Fruit fly (Drosophila melanogaster): ENCODE measurements around the gene natalisin.
A peak's percentile ranks its signal among the peaks of the same experiment; 100 is the strongest.

The natalisin gene

DNA sequence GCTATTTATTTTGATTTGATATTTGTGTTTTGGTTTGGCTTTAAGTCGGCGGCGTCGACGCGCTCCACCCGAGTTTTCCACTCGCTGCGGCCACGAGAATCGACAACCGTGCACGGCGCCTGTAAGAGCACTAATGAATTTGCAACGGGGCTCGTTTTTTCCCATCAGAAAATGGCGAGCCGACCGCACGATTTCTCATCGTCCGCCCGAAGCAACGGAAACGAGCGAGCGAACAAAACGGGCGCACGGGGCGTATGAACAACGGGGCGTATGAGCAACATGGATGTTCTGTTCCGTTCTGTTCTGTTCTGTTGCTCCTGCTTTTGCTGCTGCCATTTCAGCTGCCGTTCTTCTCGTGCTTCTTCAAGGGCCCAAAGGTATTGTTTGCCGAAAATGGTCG is 13.1 kb upstream of the natalisin start:
- TF ChIP-seq Sp1 (GFP tag; optimal IDR thresholded peaks at IDR 0.05) (no peak), GATAd (GFP tag; optimal IDR thresholded peaks at IDR 0.05) (no peak), Abd-B (GFP tag; optimal IDR thresholded peaks at IDR 0.05) (no peak), brk (GFP tag; optimal IDR thresholded peaks at IDR 0.05) (no peak), sage (GFP tag; optimal IDR thresholded peaks at IDR 0.05) (no peak), N (GFP tag; optimal IDR thresholded peaks at IDR 0.05) (no peak), rgr (GFP tag; optimal IDR thresholded peaks at IDR 0.05) (no peak), dsf (GFP tag; optimal IDR thresholded peaks at IDR 0.05; ENCODE audit: borderline replicate concordance) (no peak), Mio (GFP tag; optimal IDR thresholded peaks at IDR 0.05) (no peak), dl (GFP tag; optimal IDR thresholded peaks at IDR 0.05; ENCODE audit: insufficient read depth in 1 of 2, partially characterized antibody in 2 of 2) (no peak), ey (GFP tag; optimal IDR thresholded peaks at IDR 0.05) (no peak)

DNA sequence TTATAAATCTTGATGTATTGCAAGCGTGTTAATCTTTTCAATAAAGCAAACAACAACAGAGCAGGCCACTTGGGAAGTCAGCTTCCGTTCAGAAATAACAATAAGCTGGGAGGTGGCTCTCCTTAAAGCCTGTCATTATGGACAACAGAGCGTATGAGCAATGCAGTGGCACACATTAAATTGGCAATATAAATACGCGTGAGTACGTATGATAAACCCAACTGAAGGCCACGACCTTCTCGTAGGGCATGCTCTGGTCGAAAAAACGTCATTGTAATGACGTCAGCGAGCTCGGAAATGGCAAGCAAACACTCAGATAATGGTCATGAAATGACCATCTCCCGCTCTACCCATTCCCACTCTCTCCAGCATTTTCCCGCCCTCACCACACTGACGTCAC is 11.7 kb upstream of the natalisin start:
- no peak for TF ChIP-seq Rel (GFP tag; optimal IDR thresholded peaks at IDR 0.05)
- TF ChIP-seq Rel (tag; optimal IDR thresholded peaks at IDR 0.05) = no peak
- TF ChIP-seq woc (GFP tag; optimal IDR thresholded peaks at IDR 0.05) = no peak

DNA sequence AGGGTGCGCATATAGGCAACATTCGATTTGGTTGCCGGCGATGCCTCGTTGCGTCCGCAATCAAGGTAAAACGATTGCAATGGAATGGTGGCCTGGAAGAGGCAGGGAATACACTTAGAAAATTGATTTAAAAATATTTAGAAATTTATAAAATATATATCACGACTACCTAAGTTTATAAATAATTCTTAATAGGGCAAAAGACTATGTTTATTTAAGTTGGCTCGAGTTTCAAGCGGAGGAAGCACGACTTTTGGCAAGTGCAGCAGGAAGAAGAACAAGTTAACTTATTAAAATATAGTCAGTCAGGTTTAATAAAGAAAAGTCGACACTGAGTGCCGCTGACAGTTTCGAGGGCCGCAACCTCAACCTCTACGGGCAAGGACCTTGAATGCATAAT is 8.0 kb upstream of the natalisin start:
- TF ChIP-seq br (GFP tag; optimal IDR thresholded peaks at IDR 0.05) = no peak
- TF ChIP-seq CG9705 (GFP tag; optimal IDR thresholded peaks at IDR 0.05) = no peak
- no peak for TF ChIP-seq jim (GFP tag; optimal IDR thresholded peaks at IDR 0.05)
- no peak for TF ChIP-seq sv (GFP tag; optimal IDR thresholded peaks at IDR 0.05)
- TF ChIP-seq foxo (GFP tag; optimal IDR thresholded peaks at IDR 0.05) = peak in 1 of 2 experiments; percentile 1
- TF ChIP-seq Mio (GFP tag; optimal IDR thresholded peaks at IDR 0.05) = no peak
- no peak for TF ChIP-seq h (GFP tag; optimal IDR thresholded peaks at IDR 0.05)
- TF ChIP-seq rgr (GFP tag; optimal IDR thresholded peaks at IDR 0.05) = peak; percentile 3
- no peak for TF ChIP-seq GATAd (GFP tag; optimal IDR thresholded peaks at IDR 0.05)
- no peak for TF ChIP-seq Dfd (GFP tag; optimal IDR thresholded peaks at IDR 0.05)

DNA sequence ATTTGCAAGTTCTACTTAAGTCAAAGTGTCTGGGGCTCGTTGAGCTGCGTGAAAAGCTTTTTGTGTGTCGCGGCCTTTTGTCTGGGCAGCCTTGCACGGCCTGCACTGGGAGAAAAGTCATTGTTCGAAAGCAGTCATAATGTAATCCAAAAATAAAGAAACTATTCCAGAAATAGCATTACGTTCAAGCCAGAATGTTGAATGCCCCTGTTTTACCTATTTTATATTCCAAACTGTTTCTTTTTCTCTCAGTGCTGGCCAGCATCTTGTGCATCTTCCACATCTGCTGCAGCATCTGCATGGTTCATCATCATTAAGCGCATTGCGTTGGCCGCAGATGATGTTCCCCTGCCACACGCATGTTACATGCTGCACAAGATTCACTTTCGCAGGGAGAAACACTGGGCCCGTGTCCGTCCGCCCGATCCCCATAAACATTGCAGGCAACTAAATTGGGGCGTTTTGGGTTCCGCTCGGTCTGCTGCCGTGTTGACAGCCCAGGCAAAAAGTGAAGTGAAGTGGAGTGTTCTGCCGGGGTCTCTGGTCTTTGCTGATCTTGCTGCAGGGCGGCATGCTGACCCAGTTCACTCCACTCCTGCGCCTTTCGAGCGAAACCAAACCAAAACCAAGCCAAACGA is 4.9 kb upstream of the natalisin start:
- TF ChIP-seq tai (GFP tag; optimal IDR thresholded peaks at IDR 0.05) (peak; percentile 88), lola (GFP tag; optimal IDR thresholded peaks at IDR 0.05) (no peak), Jra (GFP tag; optimal IDR thresholded peaks at IDR 0.05) (peak; percentile 79), foxo (GFP tag; optimal IDR thresholded peaks at IDR 0.05) (peak in 1 of 2 experiments; percentile 89), HLH106 (tag; optimal IDR thresholded peaks at IDR 0.05) (peak; percentile 83), Hr78 (GFP tag; optimal IDR thresholded peaks at IDR 0.05) (no peak), Mio (GFP tag; optimal IDR thresholded peaks at IDR 0.05) (no peak), Dfd (GFP tag; optimal IDR thresholded peaks at IDR 0.05) (no peak), jim (GFP tag; optimal IDR thresholded peaks at IDR 0.05) (no peak), h (GFP tag; optimal IDR thresholded peaks at IDR 0.05) (peak; percentile 93), Myc (optimal IDR thresholded peaks at IDR 0.05) (no peak), CrebA (GFP tag; optimal IDR thresholded peaks at IDR 0.05; ENCODE audit: borderline replicate concordance) (peak; percentile 64), Hnf4 (GFP tag; optimal IDR thresholded peaks at IDR 0.05) (peak; percentile 93), N (GFP tag; optimal IDR thresholded peaks at IDR 0.05) (no peak), Vsx2 (GFP tag; optimal IDR thresholded peaks at IDR 0.05; ENCODE audit: partially characterized antibody) (no peak), GATAd (GFP tag; optimal IDR thresholded peaks at IDR 0.05) (peak; percentile 62), ey (GFP tag; optimal IDR thresholded peaks at IDR 0.05) (peak; percentile 92), usp (GFP tag; optimal IDR thresholded peaks at IDR 0.05) (no peak), Dif (GFP tag; optimal IDR thresholded peaks at IDR 0.05; ENCODE audit: partially characterized antibody) (peak; percentile 25), rgr (GFP tag; optimal IDR thresholded peaks at IDR 0.05) (peak; percentile 91), sage (GFP tag; optimal IDR thresholded peaks at IDR 0.05) (peak; percentile 78), CG9705 (GFP tag; optimal IDR thresholded peaks at IDR 0.05) (peak; percentile 71), psq (GFP tag; optimal IDR thresholded peaks at IDR 0.05) (peak; percentile 81), Rel (GFP tag; optimal IDR thresholded peaks at IDR 0.05) (no peak), Rel (tag; optimal IDR thresholded peaks at IDR 0.05) (peak; percentile 32), CG32264 (GFP tag; optimal IDR thresholded peaks at IDR 0.05) (peak; percentile 66), OdsH (GFP tag; optimal IDR thresholded peaks at IDR 0.05) (peak; percentile 89), Abd-B (GFP tag; optimal IDR thresholded peaks at IDR 0.05) (no peak), dmrt93B (GFP tag; optimal IDR thresholded peaks at IDR 0.05) (peak; percentile 79), dl (GFP tag; optimal IDR thresholded peaks at IDR 0.05; ENCODE audit: insufficient read depth in 1 of 2, partially characterized antibody in 2 of 2) (no peak), br (GFP tag; optimal IDR thresholded peaks at IDR 0.05) (peak; percentile 92), Hr83 (GFP tag; optimal IDR thresholded peaks at IDR 0.05; ENCODE audit: poor library complexity, severe bottlenecking) (peak; percentile 56), woc (GFP tag; optimal IDR thresholded peaks at IDR 0.05) (peak; percentile 76), dsf (GFP tag; optimal IDR thresholded peaks at IDR 0.05; ENCODE audit: borderline replicate concordance) (peak; percentile 65), Sp1 (GFP tag; optimal IDR thresholded peaks at IDR 0.05) (peak; percentile 85), sv (GFP tag; optimal IDR thresholded peaks at IDR 0.05) (no peak), pan (optimal IDR thresholded peaks at IDR 0.05) (no peak), fru (GFP tag; optimal IDR thresholded peaks at IDR 0.05) (peak; percentile 93), brk (GFP tag; optimal IDR thresholded peaks at IDR 0.05) (peak; percentile 67)
